Worm (Caenorhabditis elegans): Measurements from ENCODE around the gene far-4.

- TF ChIP-seq B0310.2 (tag; optimal IDR thresholded peaks at IDR 0.05) (no peak), ets-7 (tag; optimal IDR thresholded peaks at IDR 0.05) (no peak), ama-1 (optimal IDR thresholded peaks at IDR 0.05) (no peak), hmg-4 (GFP tag; optimal IDR thresholded peaks at IDR 0.05) (no peak), hnd-1 (tag; optimal IDR thresholded peaks at IDR 0.05) (no peak), sea-1 (GFP tag; conservative IDR thresholded peaks at IDR 0.05) (no peak), ceh-36 (tag; optimal IDR thresholded peaks at IDR 0.05) (no peak), scrt-1 (GFP tag; IDR thresholded peaks at IDR 0.05) (no peak), tra-4 (tag; optimal IDR thresholded peaks at IDR 0.05) (no peak), tbx-11 (GFP tag; IDR thresholded peaks at IDR 0.05) (no peak), F13C5.2 (tag; optimal IDR thresholded peaks at IDR 0.05) (no peak), pes-1 (GFP tag; IDR thresholded peaks at IDR 0.05) (no peak), hmbx-1 (tag; optimal IDR thresholded peaks at IDR 0.05) (no peak)
Observed at ce11 chrV:13043195-13043762, 43.8 kb upstream of the far-4 start, which contains the start of gene lap-2.

All from whole organism, early embryonic.